Fruit fly (Drosophila melanogaster): ENCODE results near the gene Hrb87F.

The Hrb87F gene

DNA sequence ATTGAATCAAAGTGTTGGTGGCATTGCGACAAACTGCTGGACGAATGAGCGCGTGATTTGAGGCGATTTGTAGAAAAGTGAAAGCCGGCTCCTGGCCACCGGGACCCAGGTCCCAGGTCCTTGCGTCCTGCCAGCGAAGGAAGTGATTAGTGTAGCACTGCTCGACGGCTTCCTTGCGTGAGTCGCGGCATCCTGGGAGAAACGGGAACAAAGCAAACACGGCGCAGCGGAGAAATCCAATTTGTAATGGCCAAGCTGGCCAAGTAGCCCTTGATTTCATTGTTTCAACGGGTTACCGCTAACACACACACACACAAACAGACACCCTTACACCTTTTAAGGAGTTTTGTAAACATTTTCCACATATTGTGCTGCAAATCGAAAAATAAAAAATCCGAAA, 28.7 kb downstream of the Hrb87F start, which contains the start of gene CG10841:
Gene CG10841, plus strand, starts transcription at position 301 of the 400 bp plus-strand sequence.
- TF ChIP-seq CG17801 (GFP tag; optimal IDR thresholded peaks at IDR 0.05; ENCODE audit: partially characterized antibody), result no peak

DNA sequence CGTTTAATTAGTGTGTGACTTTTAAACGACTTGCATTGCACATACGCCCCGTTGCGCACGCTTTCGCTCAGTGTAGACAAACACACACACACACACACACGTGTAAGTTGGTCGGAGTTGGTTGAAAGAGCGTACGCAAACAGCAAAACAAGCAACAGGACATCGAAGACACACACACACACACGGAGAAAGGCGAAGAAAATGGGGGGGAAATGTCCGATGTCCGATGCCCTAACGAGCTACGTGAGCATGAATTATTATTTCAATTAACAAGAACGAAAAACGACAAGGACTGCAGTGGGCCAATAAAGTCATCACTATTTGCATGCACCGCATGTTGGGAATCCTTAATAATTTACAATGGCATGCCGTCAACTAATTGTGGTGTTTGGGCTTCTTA, 43.1 kb downstream of the Hrb87F start:
- TF ChIP-seq CG17801 (GFP tag; optimal IDR thresholded peaks at IDR 0.05; ENCODE audit: partially characterized antibody), result no peak

- no peak for TF ChIP-seq CG17801 (GFP tag; optimal IDR thresholded peaks at IDR 0.05; ENCODE audit: partially characterized antibody)
These were observed 44.7 kb downstream of the Hrb87F start, which contains the start of gene CG9269 for dm6 chr3R:13615617-13616016. Gene CG9269 (plus strand): TSS chr3R:13615917.

DNA sequence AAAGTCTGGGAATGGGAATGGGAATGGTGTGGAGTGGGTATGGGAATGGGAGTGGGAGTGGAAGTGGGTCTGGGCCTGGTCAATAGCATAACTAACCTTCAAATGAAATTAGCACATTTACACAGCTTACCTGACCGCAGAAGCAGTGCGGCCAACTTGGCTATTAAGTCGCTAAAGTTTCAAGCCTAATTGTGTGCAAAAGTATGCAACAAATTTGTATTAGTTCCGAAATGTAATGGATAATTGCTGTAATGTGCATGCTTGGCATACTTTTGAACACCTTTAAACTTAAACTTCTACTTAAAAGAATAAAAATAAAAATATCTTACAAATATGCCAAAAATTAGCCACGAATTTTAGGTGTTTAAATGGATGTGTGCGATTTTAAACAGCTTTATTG, 45.3 kb downstream of the Hrb87F start:
- TF ChIP-seq CG17801 (GFP tag; optimal IDR thresholded peaks at IDR 0.05; ENCODE audit: partially characterized antibody), result no peak

DNA sequence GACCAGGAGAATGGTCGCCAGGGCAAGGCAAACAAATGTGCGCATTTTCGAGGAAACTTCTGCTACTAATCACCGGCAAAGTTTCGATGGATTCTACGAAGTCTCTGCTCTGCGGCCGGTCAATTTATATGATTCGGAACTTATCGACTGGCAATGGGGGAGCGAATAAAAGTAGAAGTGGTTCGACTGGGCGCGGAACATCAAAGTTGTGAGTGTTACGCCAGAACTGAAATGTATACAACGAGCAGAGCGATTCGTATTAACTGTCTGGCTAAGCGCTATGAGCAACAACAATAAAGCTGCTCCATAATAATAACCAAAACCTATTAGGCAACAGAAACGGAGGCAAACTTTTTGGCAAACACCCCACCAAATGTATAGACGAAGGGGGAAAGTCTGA, 48.0 kb downstream of the Hrb87F start, which contains the start of gene CG9757:
Gene CG9757, minus strand, starts transcription at position 101 of the 400 bp plus-strand sequence.
- TF ChIP-seq CG17801 (GFP tag; optimal IDR thresholded peaks at IDR 0.05; ENCODE audit: partially characterized antibody), result no peak

DNA sequence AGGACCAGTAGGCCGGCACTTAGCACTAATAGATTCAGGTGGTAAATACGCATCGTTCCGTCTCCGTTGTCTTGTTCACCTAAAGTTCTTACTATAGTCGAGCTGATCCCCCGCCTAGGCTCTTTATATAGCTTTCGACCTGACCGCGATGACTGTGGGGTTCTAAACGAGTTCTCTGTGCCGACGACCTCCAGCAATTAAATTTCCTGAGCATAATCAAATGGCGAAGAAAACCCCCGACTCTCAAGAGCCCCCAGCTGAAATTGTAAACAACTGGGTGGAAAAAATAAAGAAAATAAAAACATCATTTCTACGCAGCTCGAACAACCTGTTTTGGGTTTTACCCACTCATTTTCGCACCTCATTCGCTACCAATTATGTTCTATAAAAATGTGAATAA, 51.2 kb downstream of the Hrb87F start, which contains the start of gene CG9759:
Gene CG9759, minus strand, starts transcription at position 101 of the 400 bp plus-strand sequence.
- TF ChIP-seq CG17801 (GFP tag; optimal IDR thresholded peaks at IDR 0.05; ENCODE audit: partially characterized antibody), result no peak

Measured in ovary, adult (tissue).